Worm (Caenorhabditis elegans): ENCODE data around the gene npax-3.

npax-3 gene

DNA sequence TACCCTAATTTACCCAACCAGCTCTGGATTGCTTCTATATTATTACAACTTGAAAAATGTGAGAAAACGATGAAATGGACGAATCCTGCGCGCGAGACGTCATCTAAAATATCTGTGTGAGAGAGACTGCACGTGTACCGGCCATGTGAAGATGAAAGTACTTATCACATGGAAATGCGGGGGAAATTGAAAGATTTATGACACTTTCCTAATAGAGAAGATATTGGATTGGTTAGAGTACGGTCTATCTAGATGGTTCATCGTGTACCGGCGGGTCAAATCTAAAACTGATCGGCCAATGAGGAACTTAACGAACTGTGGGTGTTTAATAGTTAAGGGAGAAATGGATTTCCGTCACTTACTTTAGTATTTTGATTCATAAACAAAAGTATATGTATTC lies 45.9 kb downstream of the npax-3 start (continued):
- TF ChIP-seq nhr-12 (tag; optimal IDR thresholded peaks at IDR 0.05) (no peak), ama-1 (optimal IDR thresholded peaks at IDR 0.05) (no peak)

DNA sequence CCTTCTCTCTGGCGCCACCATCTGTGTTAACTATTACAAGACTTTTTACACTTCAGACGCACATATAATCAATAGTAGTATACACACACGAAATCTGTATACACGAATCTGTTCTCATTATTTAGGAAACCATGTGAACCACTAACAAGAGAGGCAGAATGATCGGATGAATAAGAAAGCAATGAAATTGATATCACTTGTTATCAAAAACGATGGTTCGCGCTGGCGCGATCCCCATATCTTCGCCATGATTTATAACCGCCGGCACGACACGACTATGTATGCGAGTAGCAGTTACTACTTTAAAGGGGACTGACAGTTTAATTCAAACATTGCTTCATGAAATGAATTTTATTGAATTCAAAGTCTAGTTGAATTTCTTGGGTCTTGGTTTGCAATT lies 46.6 kb downstream of the npax-3 start:
- TF ChIP-seq nhr-25 (tag; optimal IDR thresholded peaks at IDR 0.05): no peak
- TF ChIP-seq elt-3 (tag; optimal IDR thresholded peaks at IDR 0.05): peak in 1 of 3 experiments; percentile 21
- no peak for TF ChIP-seq mml-1 (tag; optimal IDR thresholded peaks at IDR 0.05)
- no peak for TF ChIP-seq fkh-2 (tag; optimal IDR thresholded peaks at IDR 0.05)
- TF ChIP-seq nhr-77 (tag; optimal IDR thresholded peaks at IDR 0.05): no peak
- no peak for TF ChIP-seq egl-5 (tag; optimal IDR thresholded peaks at IDR 0.05)
- TF ChIP-seq nhr-43 (tag; optimal IDR thresholded peaks at IDR 0.05; ENCODE audit: poor library complexity, severe bottlenecking): no peak
- no peak for TF ChIP-seq elt-1 (tag; optimal IDR thresholded peaks at IDR 0.05)
- TF ChIP-seq pqm-1 (tag; optimal IDR thresholded peaks at IDR 0.05): no peak

DNA sequence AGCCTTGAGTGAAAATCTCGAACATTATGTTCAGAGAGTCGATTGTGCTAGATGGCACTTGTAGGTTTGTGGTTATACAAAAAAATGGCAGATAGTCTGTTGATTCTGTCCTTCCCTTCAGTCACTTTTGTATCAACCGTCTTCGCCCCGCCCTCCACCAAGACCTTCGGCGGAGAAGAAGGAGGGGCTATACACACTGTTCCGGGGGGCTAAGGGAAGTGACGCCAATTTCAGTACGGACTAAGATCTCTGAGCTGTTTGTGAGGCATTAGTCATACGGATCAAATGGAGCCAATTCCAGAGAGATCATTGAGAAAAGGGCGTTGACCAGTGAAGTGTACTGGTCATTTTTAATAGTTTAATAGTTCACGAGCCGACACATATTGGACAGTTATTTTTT lies 47.4 kb downstream of the npax-3 start, which contains the start of gene swt-3:
Gene swt-3 (minus strand): TSS at position 101 of the 400 bp plus-strand sequence.
- TF ChIP-seq ceh-82 (tag; optimal IDR thresholded peaks at IDR 0.05): no peak

DNA sequence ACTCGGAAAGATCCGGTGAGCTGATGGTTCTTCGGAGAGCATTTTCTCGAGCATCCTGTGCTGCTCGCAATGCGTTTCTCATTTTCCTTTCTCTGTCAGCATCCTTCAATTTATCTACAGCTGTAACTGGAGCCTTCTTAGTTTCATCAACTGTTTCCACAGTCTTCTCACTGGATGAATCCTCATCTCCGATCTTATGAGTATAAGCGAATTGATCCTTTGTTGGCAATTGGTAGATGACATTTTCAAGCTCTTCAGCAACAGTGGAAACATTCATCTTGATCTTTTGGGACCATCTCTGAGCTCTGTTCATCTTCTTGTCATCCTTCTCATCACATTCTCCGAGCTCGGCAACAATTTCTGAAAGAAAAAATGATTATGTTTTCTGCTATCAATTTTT lies 48.6 kb downstream of the npax-3 start:
- TF ChIP-seq nhr-237 (tag; optimal IDR thresholded peaks at IDR 0.05) (no peak), nhr-43 (tag; optimal IDR thresholded peaks at IDR 0.05; ENCODE audit: poor library complexity, severe bottlenecking) (peak; percentile 16)

DNA sequence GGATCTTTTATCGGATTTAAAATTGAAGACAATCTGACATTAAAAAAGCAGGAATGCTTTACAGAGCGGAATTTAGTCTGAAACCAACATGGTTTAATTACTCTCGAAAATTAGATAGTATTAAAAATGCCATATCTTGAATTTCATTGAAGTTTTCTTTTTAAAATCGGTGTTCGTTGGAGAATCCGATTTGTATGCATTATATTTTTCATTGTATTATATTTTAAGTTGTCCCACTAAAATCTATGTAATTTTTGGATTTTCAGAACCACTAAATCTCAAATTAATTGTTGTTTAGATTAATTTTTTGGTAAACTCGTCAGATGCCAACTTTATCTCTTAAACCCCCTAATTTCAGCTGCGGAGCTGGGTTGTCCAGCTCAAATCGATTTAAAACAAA lies 49.4 kb downstream of the npax-3 start:
- no peak for TF ChIP-seq tbx-2 (tag; optimal IDR thresholded peaks at IDR 0.05)
- TF ChIP-seq ceh-28 (tag; optimal IDR thresholded peaks at IDR 0.05): peak; percentile 25
- TF ChIP-seq lsy-12 (tag; optimal IDR thresholded peaks at IDR 0.05): peak; percentile 18
- TF ChIP-seq pha-4 (tag; optimal IDR thresholded peaks at IDR 0.05): no peak
- TF ChIP-seq elt-1 (tag; optimal IDR thresholded peaks at IDR 0.05): no peak
- no peak for TF ChIP-seq aly-2 (tag; optimal IDR thresholded peaks at IDR 0.05)
- no peak for TF ChIP-seq ceh-82 (tag; optimal IDR thresholded peaks at IDR 0.05)
- no peak for TF ChIP-seq nfya-1 (tag; optimal IDR thresholded peaks at IDR 0.05; ENCODE audit: insufficient read depth)
- TF ChIP-seq nhr-25 (tag; optimal IDR thresholded peaks at IDR 0.05): no peak
- TF ChIP-seq nhr-12 (tag; optimal IDR thresholded peaks at IDR 0.05): no peak
- TF ChIP-seq pqm-1 (tag; optimal IDR thresholded peaks at IDR 0.05): no peak
- peak; percentile 71 for TF ChIP-seq nhr-23 (tag; optimal IDR thresholded peaks at IDR 0.05)
- peak; percentile 32 for TF ChIP-seq nhr-43 (tag; optimal IDR thresholded peaks at IDR 0.05; ENCODE audit: poor library complexity, severe bottlenecking)
- TF ChIP-seq egl-5 (tag; optimal IDR thresholded peaks at IDR 0.05): no peak
- no peak for TF ChIP-seq fkh-10 (GFP tag; optimal IDR thresholded peaks at IDR 0.05)
- no peak for TF ChIP-seq ZK546.5 (tag; optimal IDR thresholded peaks at IDR 0.05)
- TF ChIP-seq nhr-11 (tag; optimal IDR thresholded peaks at IDR 0.05): no peak
- TF ChIP-seq unc-62 (GFP tag; optimal IDR thresholded peaks at IDR 0.05): no peak
- no peak for TF ChIP-seq sea-2 (GFP tag; optimal IDR thresholded peaks at IDR 0.05)
- no peak for TF ChIP-seq R02D3.7 (tag; optimal IDR thresholded peaks at IDR 0.05)
- no peak for TF ChIP-seq skn-1 (tag; optimal IDR thresholded peaks at IDR 0.05)
- no peak for TF ChIP-seq lin-39 (tag; optimal IDR thresholded peaks at IDR 0.05)
- no peak for TF ChIP-seq lin-15B (tag; optimal IDR thresholded peaks at IDR 0.05)
- no peak for TF ChIP-seq nhr-67 (tag; optimal IDR thresholded peaks at IDR 0.05)
- TF ChIP-seq unc-39 (tag; optimal IDR thresholded peaks at IDR 0.05): no peak
- no peak for TF ChIP-seq nhr-77 (tag; optimal IDR thresholded peaks at IDR 0.05)
- no peak for TF ChIP-seq elt-2 (tag; optimal IDR thresholded peaks at IDR 0.05)
- no peak for TF ChIP-seq ceh-9 (tag; optimal IDR thresholded peaks at IDR 0.05)
- no peak for TF ChIP-seq zag-1 (tag; optimal IDR thresholded peaks at IDR 0.05)
- TF ChIP-seq fos-1 (tag; optimal IDR thresholded peaks at IDR 0.05): no peak
- TF ChIP-seq daf-12 (tag; optimal IDR thresholded peaks at IDR 0.05): no peak
- TF ChIP-seq hmg-11 (tag; optimal IDR thresholded peaks at IDR 0.05): no peak
- peak; percentile 31 for TF ChIP-seq ama-1 (optimal IDR thresholded peaks at IDR 0.05)
- TF ChIP-seq ztf-11 (tag; optimal IDR thresholded peaks at IDR 0.05): no peak
